Worm (Caenorhabditis elegans) whole organism, mixed stage, embryonic: ENCODE measurements around the gene F32D8.8.

ENCODE experiments used
- bed-3 ChIP-seq: fragments of 200-800 bp; sonication (Bioruptor generic); optimal IDR thresholded peaks from 3 replicates; lab custom pipeline; 2018; ENCODE audit warnings: mild to moderate bottlenecking, missing genetic modification characterization, moderate library complexity, missing compliant biosample characterization
- blmp-1 ChIP-seq: fragments of 150-350 bp; optimal IDR thresholded peaks from 2 replicates; lab custom pipeline; 2014; ENCODE audit warnings: missing biosample characterization, missing genetic modification characterization
- ceh-83 ChIP-seq: fragments of 200-800 bp; sonication (Bioruptor generic); optimal IDR thresholded peaks from 2 replicates; lab custom pipeline; 2018; ENCODE audit warnings: mild to moderate bottlenecking, missing genetic modification characterization, missing compliant biosample characterization
- flh-1 ChIP-seq: fragments of 200-800 bp; sonication (Bioruptor generic); optimal IDR thresholded peaks from 2 replicates; lab custom pipeline; 2018; ENCODE audit warnings: mild to moderate bottlenecking, missing genetic modification characterization, moderate library complexity, missing compliant biosample characterization
- ham-2 ChIP-seq: fragments of 200-800 bp; sonication (Bioruptor generic); optimal IDR thresholded peaks from 2 replicates; lab custom pipeline; 2018; ENCODE audit warnings: mild to moderate bottlenecking, missing genetic modification characterization, missing compliant biosample characterization
- lin-32 ChIP-seq: fragments of 200-800 bp; sonication (Bioruptor generic); optimal IDR thresholded peaks from 2 replicates; lab custom pipeline; 2018; ENCODE audit warnings: mild to moderate bottlenecking, missing genetic modification characterization, missing compliant biosample characterization
- mab-5 ChIP-seq: fragments of 150-350 bp; optimal IDR thresholded peaks from 2 replicates; lab custom pipeline; 2014; ENCODE audit warnings: missing biosample characterization, missing genetic modification characterization
- nhr-12 ChIP-seq: fragments of 150-350 bp; optimal IDR thresholded peaks from 2 replicates; lab custom pipeline; 2014; ENCODE audit warnings: missing biosample characterization, missing genetic modification characterization
- nhr-237 ChIP-seq: fragments of 150-350 bp; optimal IDR thresholded peaks from 2 replicates; lab custom pipeline; 2014; ENCODE audit warnings: missing biosample characterization, missing genetic modification characterization
- nhr-28 ChIP-seq: fragments of 150-350 bp; optimal IDR thresholded peaks from 2 replicates; lab custom pipeline; 2014; ENCODE audit warnings: missing biosample characterization, missing genetic modification characterization
- nhr-76 ChIP-seq: sonication (generic microtip); optimal IDR thresholded peaks from 2 replicates; lab custom pipeline; 2017; ENCODE audit warnings: missing biosample characterization, missing genetic modification characterization
- pha-4 ChIP-seq: fragments of 150-350 bp; optimal IDR thresholded peaks from 2 replicates; lab custom pipeline; 2018; ENCODE audit warnings: missing biosample characterization, missing genetic modification reagents, missing genetic modification characterization
- snpc-4 ChIP-seq: fragments of 150-350 bp; optimal IDR thresholded peaks from 2 replicates; lab custom pipeline; 2014; ENCODE audit warnings: missing biosample characterization, missing genetic modification characterization
- zip-8 ChIP-seq: fragments of 150-350 bp; optimal IDR thresholded peaks from 2 replicates; lab custom pipeline; 2014; ENCODE audit warnings: missing biosample characterization, missing genetic modification characterization

DNA sequence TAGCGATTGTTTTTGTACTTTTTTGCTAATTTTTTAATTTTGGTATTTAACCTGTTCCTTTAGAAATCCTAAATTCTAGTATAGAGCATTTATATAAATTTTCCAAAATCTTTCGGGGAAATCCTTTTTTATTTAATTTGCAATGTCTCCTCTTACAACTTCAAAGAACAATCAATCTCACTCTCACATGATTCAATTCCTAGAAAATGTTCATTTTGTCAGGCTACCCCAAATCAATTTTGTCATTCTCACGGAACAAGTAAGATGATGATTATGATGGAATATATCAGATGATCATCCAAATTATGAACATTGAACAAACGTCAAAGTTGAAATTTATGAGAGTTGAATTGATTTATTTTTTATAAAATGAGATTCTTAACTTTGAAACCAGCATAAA lies 34.7 kb upstream of the F32D8.8 start:
- TF ChIP-seq snpc-4 (tag; lab: Kevin White, UChicago) (no peak), nhr-28 (no peak), zip-8 (no peak), ham-2 (GFP tag; lab: Kevin White, UChicago) (no peak), mab-5 (tag; lab: Kevin White, UChicago) (no peak), nhr-76 (tag; lab: Kevin White, UChicago) (no peak), nhr-12 (tag; lab: Kevin White, UChicago) (no peak), blmp-1 (tag; lab: Kevin White, UChicago) (no peak), flh-1 (GFP tag; lab: Kevin White, UChicago) (no peak), nhr-237 (tag; lab: Kevin White, UChicago) (no peak), ceh-83 (GFP tag; lab: Kevin White, UChicago) (no peak), lin-32 (GFP tag; lab: Kevin White, UChicago) (no peak), bed-3 (no peak), pha-4 (tag; lab: Kevin White, UChicago) (no peak)
